Fruit fly (Drosophila melanogaster) whole organism, pupa: ENCODE results near the gene Tudor-SN.

Experiments used
- CG10348 ChIP-seq: fragments of 200-800 bp; sonication (Bioruptor generic); IDR thresholded peaks from 2 replicates; pipeline ENCODE4 v1.3.6; 2022; ENCODE audit warnings: missing biosample characterization, missing genetic modification characterization
- CG12605 ChIP-seq: fragments of 200-800 bp; sonication (Bioruptor generic); IDR thresholded peaks from 2 replicates; pipeline ENCODE4 v1.3.6; 2022; ENCODE audit warnings: missing biosample characterization, missing genetic modification characterization
- CG13204 ChIP-seq: fragments of 200-800 bp; sonication (Bioruptor generic); optimal IDR thresholded peaks from 2 replicates; lab custom pipeline; 2018; ENCODE audit warnings: missing biosample characterization, mild to moderate bottlenecking, missing genetic modification characterization, moderate library complexity
- CG14655 ChIP-seq: fragments of 200-800 bp; sonication (Bioruptor generic); optimal IDR thresholded peaks from 3 replicates; lab custom pipeline; 2017; ENCODE audit warnings: mild to moderate bottlenecking, missing biosample characterization, missing genetic modification reagents, missing genetic modification characterization
- CG15710 ChIP-seq: fragments of 200-800 bp; sonication (Bioruptor generic); optimal IDR thresholded peaks from 2 replicates; lab custom pipeline; 2018; ENCODE audit warnings: missing biosample characterization, mild to moderate bottlenecking, missing genetic modification characterization, moderate library complexity
- CG17806 ChIP-seq: fragments of 200-800 bp; sonication (Bioruptor generic); optimal IDR thresholded peaks from 2 replicates; lab custom pipeline; 2018; ENCODE audit warnings: missing biosample characterization, mild to moderate bottlenecking, missing genetic modification characterization, moderate library complexity
- CG32121 ChIP-seq: fragments of 200-800 bp; sonication (Bioruptor generic); IDR thresholded peaks from 2 replicates; pipeline ENCODE4 v1.3.6; 2022; ENCODE audit warnings: missing biosample characterization, missing genetic modification characterization
- CG34367 ChIP-seq: fragments of 200-800 bp; sonication (Bioruptor generic); optimal IDR thresholded peaks from 2 replicates; lab custom pipeline; 2018; ENCODE audit warnings: missing biosample characterization, mild to moderate bottlenecking, missing genetic modification characterization
- CG4496 ChIP-seq: fragments of 200-800 bp; sonication (Bioruptor generic); IDR thresholded peaks from 3 replicates; pipeline ENCODE4 v1.3.6; 2022; ENCODE audit warnings: missing biosample characterization, missing genetic modification characterization
- CG8159 ChIP-seq: fragments of 200-800 bp; sonication (Bioruptor generic); optimal IDR thresholded peaks from 3 replicates; lab custom pipeline; 2018; ENCODE audit warnings: missing biosample characterization, mild to moderate bottlenecking, missing genetic modification characterization, moderate library complexity
- CG8301 ChIP-seq: fragments of 200-800 bp; sonication (Bioruptor generic); optimal IDR thresholded peaks from 2 replicates; lab custom pipeline; 2018; ENCODE audit warnings: missing biosample characterization, mild to moderate bottlenecking, missing genetic modification characterization
- CG9948 ChIP-seq: fragments of 200-800 bp; sonication (Bioruptor generic); optimal IDR thresholded peaks from 2 replicates; lab custom pipeline; 2018; ENCODE audit warnings: missing biosample characterization, mild to moderate bottlenecking, missing genetic modification characterization, moderate library complexity
- D1 ChIP-seq: fragments of 200-800 bp; sonication (Bioruptor generic); optimal IDR thresholded peaks from 2 replicates; lab custom pipeline; 2018; ENCODE audit warnings: missing biosample characterization, mild to moderate bottlenecking, missing genetic modification characterization, moderate library complexity
- EcR ChIP-seq: fragments of 200-800 bp; sonication (Bioruptor generic); optimal IDR thresholded peaks from 3 replicates; lab custom pipeline; 2019; ENCODE audit warnings: missing biosample characterization, missing genetic modification characterization, mild to moderate bottlenecking, moderate library complexity, missing genetic modification reagents
- Ets98B ChIP-seq: fragments of 200-800 bp; sonication (Bioruptor generic); IDR thresholded peaks from 2 replicates; pipeline ENCODE4 v1.3.6; 2022; ENCODE audit warnings: missing biosample characterization, missing genetic modification characterization
- Pif1A ChIP-seq: fragments of 200-800 bp; sonication (Bioruptor generic); optimal IDR thresholded peaks from 3 replicates; lab custom pipeline; 2016; ENCODE audit warnings: missing biosample characterization, missing genetic modification characterization
- Pif1B ChIP-seq: fragments of 200-800 bp; sonication (Bioruptor generic); optimal IDR thresholded peaks from 3 replicates; lab custom pipeline; 2016; ENCODE audit warnings: missing biosample characterization, missing genetic modification characterization
- Snoo ChIP-seq: fragments of 200-800 bp; sonication (Bioruptor generic); optimal IDR thresholded peaks from 3 replicates; lab custom pipeline; 2017; ENCODE audit warnings: missing biosample characterization, mild to moderate bottlenecking, missing genetic modification characterization, inconsistent platforms
- fd96Ca ChIP-seq: fragments of 200-800 bp; sonication (Bioruptor generic); IDR thresholded peaks from 3 replicates; pipeline ENCODE4 v1.3.6; 2022; ENCODE audit warnings: missing biosample characterization, missing genetic modification characterization
- gl ChIP-seq: fragments of 200-800 bp; sonication (Bioruptor generic); optimal IDR thresholded peaks from 2 replicates; lab custom pipeline; 2018; ENCODE audit warnings: missing biosample characterization, mild to moderate bottlenecking, missing genetic modification characterization
- rn ChIP-seq: fragments of 200-800 bp; sonication (Bioruptor generic); IDR thresholded peaks from 2 replicates; pipeline ENCODE4 v1.3.6; 2022; ENCODE audit warnings: missing biosample characterization, missing genetic modification characterization

Tudor-SN gene

DNA sequence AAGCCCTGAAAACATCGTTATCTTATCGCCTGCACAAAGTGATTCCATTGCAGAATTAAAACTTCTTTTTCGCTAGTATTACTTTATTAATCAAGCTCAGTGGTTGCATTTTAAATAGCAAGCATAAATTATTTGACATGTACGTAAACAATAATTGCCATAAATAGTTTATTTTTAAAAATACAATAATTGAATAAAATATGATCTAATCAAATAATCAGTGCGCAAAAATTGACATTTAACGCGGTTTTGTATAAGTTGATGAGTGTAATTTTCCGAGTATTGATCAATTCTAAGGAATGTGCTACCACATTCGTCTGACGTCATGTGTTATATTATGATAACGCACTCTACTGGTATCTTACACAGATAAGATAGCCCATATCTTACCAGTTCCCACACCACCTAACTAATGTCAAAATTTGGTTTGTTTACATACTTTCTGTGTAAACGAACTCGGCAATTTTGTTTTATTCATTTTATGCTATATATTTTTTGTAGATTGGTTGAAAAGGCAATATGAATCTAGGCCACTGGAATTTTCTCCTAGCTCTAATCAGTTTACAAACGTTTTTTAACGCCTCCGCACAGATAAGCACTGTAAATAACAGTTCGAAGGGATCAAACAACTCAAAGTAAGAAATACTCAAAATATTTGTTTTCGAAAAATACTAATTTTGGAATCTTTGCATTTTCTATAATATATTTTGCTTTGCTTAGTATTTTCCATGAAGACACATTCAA, 16.5 kb downstream of the Tudor-SN start, which contains the start of gene mthl14:
Gene mthl14, plus strand, starts transcription at position 10 of the 744 bp plus-strand sequence.
- TF ChIP-seq Pif1A (GFP tag; lab: Kevin White, UChicago): no peak
- no peak for TF ChIP-seq CG8159
- no peak for TF ChIP-seq CG12605 (GFP tag; lab: Robert Waterston, UW)
- TF ChIP-seq CG14655 (GFP tag; lab: Kevin White, UChicago): no peak
- TF ChIP-seq EcR: no peak
- no peak for TF ChIP-seq gl (tag; lab: Kevin White, UChicago)
- TF ChIP-seq CG4496 (GFP tag; lab: Robert Waterston, UW): no peak
- TF ChIP-seq CG8301 (tag; lab: Kevin White, UChicago): no peak
- TF ChIP-seq D1 (tag; lab: Kevin White, UChicago): no peak
- no peak for TF ChIP-seq Ets98B (GFP tag; lab: Robert Waterston, UW)
- no peak for TF ChIP-seq CG10348 (GFP tag; lab: Robert Waterston, UW)
- TF ChIP-seq Snoo: no peak
- no peak for TF ChIP-seq CG13204 (GFP tag; lab: Kevin White, UChicago)

- TF ChIP-seq CG17806 (tag; lab: Kevin White, UChicago) (peak; percentile 5), CG8301 (tag; lab: Kevin White, UChicago) (no peak), CG10348 (GFP tag; lab: Robert Waterston, UW) (no peak), Snoo (peak; percentile 44), Ets98B (GFP tag; lab: Robert Waterston, UW) (no peak; the same call in 1 of the 2 replicates), CG15710 (tag; lab: Kevin White, UChicago) (no peak), CG9948 (tag; lab: Kevin White, UChicago) (no peak), CG13204 (GFP tag; lab: Kevin White, UChicago) (no peak), fd96Ca (GFP tag; lab: Robert Waterston, UW) (no peak), CG12605 (GFP tag; lab: Robert Waterston, UW) (no peak), gl (tag; lab: Kevin White, UChicago) (no peak), Pif1A (GFP tag; lab: Kevin White, UChicago) (no peak), D1 (tag; lab: Kevin White, UChicago) (no peak), CG32121 (peak; percentile 35; the same call in 1 of the 2 replicates), CG4496 (GFP tag; lab: Robert Waterston, UW) (no peak; the same call in 2 of the 3 replicates), CG8159 (no peak), CG14655 (GFP tag; lab: Kevin White, UChicago) (no peak), CG34367 (peak; percentile 47), rn (no peak), Pif1B (GFP tag; lab: Kevin White, UChicago) (no peak), EcR (no peak)
Observed at dm6 chr3L:246644-247199, 17.5 kb downstream of the Tudor-SN start.

DNA sequence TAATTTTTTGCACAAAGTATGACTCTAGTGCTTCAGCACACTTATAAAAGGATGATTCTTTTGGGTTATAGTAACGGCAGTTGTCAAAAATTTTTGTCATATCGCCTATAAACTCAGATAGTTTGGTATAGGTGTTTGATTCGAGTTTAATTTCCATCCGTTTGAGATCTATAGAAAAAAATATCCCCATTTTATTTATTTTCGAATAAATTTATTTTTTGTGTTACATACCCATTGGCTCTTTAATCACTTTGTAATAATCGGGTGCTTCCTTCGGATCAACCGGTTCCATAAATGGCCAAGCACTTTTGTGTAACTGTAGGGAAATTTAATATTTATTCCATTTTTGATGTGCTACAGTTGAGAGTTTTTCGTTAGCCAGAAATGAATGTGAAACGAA, 29.8 kb downstream of the Tudor-SN start:
- TF ChIP-seq D1 (tag; lab: Kevin White, UChicago) (no peak), CG8159 (no peak), CG13204 (GFP tag; lab: Kevin White, UChicago) (no peak), Snoo (no peak)
- TF ChIP-seq, all 21 proteins: peak for 0

- TF ChIP-seq Pif1B (GFP tag; lab: Kevin White, UChicago): no peak
- no peak for TF ChIP-seq CG32121
- no peak for TF ChIP-seq D1 (tag; lab: Kevin White, UChicago)
- no peak for TF ChIP-seq CG13204 (GFP tag; lab: Kevin White, UChicago)
- TF ChIP-seq CG14655 (GFP tag; lab: Kevin White, UChicago): no peak
- TF ChIP-seq CG9948 (tag; lab: Kevin White, UChicago): no peak
- TF ChIP-seq CG8301 (tag; lab: Kevin White, UChicago): no peak
- no peak for TF ChIP-seq CG34367
- TF ChIP-seq rn: no peak
- no peak for TF ChIP-seq CG17806 (tag; lab: Kevin White, UChicago)
- no peak for TF ChIP-seq gl (tag; lab: Kevin White, UChicago)
- TF ChIP-seq CG15710 (tag; lab: Kevin White, UChicago): no peak
- no peak for TF ChIP-seq CG4496 (GFP tag; lab: Robert Waterston, UW)
- TF ChIP-seq, all 21 proteins: peak for 0
Observed at dm6 chr3L:233251-233650, 30.9 kb downstream of the Tudor-SN start, which contains the start of gene CG34453. CG34453 (minus strand) TSS chr3L:233351.

- TF ChIP-seq CG8301 (tag; lab: Kevin White, UChicago) (no peak), Ets98B (GFP tag; lab: Robert Waterston, UW) (no peak), CG34367 (no peak), Snoo (no peak), CG17806 (tag; lab: Kevin White, UChicago) (no peak), CG12605 (GFP tag; lab: Robert Waterston, UW) (no peak), Pif1B (GFP tag; lab: Kevin White, UChicago) (no peak), CG13204 (GFP tag; lab: Kevin White, UChicago) (no peak), CG10348 (GFP tag; lab: Robert Waterston, UW) (no peak), CG8159 (no peak)
Observed at dm6 chr3L:232267-232666, 31.9 kb downstream of the Tudor-SN start, which contains the start of gene CG34454. CG34454 (minus strand) TSS chr3L:232350.

DNA sequence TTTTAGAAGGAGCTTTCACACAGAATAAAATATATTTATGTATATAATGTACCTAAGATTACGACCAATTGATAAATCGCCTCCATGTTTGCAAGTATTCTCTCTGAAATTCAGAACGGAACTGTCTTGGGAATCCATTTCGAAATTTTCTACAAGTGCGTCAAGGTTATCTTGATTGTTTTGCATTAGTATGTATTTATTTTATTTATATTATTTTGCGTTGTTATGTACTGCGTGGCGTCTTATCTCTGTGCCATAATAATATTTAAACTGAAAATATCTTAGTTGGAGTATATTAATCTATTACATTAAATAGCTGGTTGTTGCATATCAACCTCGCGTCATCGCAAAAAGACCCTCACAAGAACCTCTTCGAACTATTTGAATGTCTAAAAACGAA, 32.7 kb downstream of the Tudor-SN start, which contains the start of gene CG42846:
Gene CG42846, minus strand, starts transcription at position 101 of the 400 bp plus-strand sequence.
- TF ChIP-seq D1 (tag; lab: Kevin White, UChicago) (no peak), CG17806 (tag; lab: Kevin White, UChicago) (no peak)
- TF ChIP-seq, all 21 proteins: peak for 0
